Fruit fly (Drosophila melanogaster): ENCODE data around the gene beta-PheRS.

The beta-PheRS gene

dm6 chr3R:24226744-24227143 is 25.7 kb downstream of the beta-PheRS start, which contains the start of the genes Spps and CG13609 (continued):
- TF ChIP-seq inv (GFP tag; IDR thresholded peaks at IDR 0.05; ENCODE audit: partially characterized antibody): peak; percentile 93
- TF ChIP-seq Pdp1 (GFP tag; optimal IDR thresholded peaks at IDR 0.05): peak in 1 of 2 experiments; percentile 12
- TF ChIP-seq CG7928 (GFP tag; optimal IDR thresholded peaks at IDR 0.05): peak; percentile 74
- no peak for TF ChIP-seq lola (GFP tag; optimal IDR thresholded peaks at IDR 0.05)
- no peak for TF ChIP-seq CG1647 (GFP tag; optimal IDR thresholded peaks at IDR 0.05)
- no peak for TF ChIP-seq Trl (optimal IDR thresholded peaks at IDR 0.05)
- no peak for TF ChIP-seq Trl (GFP tag; optimal IDR thresholded peaks at IDR 0.05)
- TF ChIP-seq CG15269 (tag; optimal IDR thresholded peaks at IDR 0.05): no peak
- peak; percentile 86 for TF ChIP-seq vnd (GFP tag; IDR thresholded peaks at IDR 0.05; ENCODE audit: partially characterized antibody)
- TF ChIP-seq ATbp (GFP tag; optimal IDR thresholded peaks at IDR 0.05): no peak
- TF ChIP-seq Bdp1 (GFP tag; optimal IDR thresholded peaks at IDR 0.05): no peak
- no peak for TF ChIP-seq Optix (GFP tag; IDR thresholded peaks at IDR 0.05)
- TF ChIP-seq Ssrp (tag; optimal IDR thresholded peaks at IDR 0.05): no peak
- TF ChIP-seq CG10543 (GFP tag; optimal IDR thresholded peaks at IDR 0.05): no peak
- TF ChIP-seq CG9215 (GFP tag; IDR thresholded peaks at IDR 0.05): no peak
- TF ChIP-seq sisA (GFP tag; IDR thresholded peaks at IDR 0.05): no peak
- TF ChIP-seq Adf1 (GFP tag; IDR thresholded peaks at IDR 0.05): no peak
- peak; percentile 98 for TF ChIP-seq CG4617 (GFP tag; optimal IDR thresholded peaks at IDR 0.05; ENCODE audit: borderline replicate concordance)
- peak; percentile 36 for TF ChIP-seq CG6272 (GFP tag; IDR thresholded peaks at IDR 0.05)
- no peak for TF ChIP-seq CG3407 (GFP tag; optimal IDR thresholded peaks at IDR 0.05)
- peak; percentile 85 for TF ChIP-seq knrl (GFP tag; IDR thresholded peaks at IDR 0.05; ENCODE audit: partially characterized antibody)
- no peak for TF ChIP-seq Awh (GFP tag; IDR thresholded peaks at IDR 0.05)
- TF ChIP-seq odd (GFP tag; optimal IDR thresholded peaks at IDR 0.05): no peak
- no peak for TF ChIP-seq Hr3 (GFP tag; optimal IDR thresholded peaks at IDR 0.05)
- TF ChIP-seq CG31365 (tag; optimal IDR thresholded peaks at IDR 0.05): no peak
- TF ChIP-seq CG4404 (GFP tag; IDR thresholded peaks at IDR 0.05): no peak
- peak; percentile 96 for TF ChIP-seq CG13287 (GFP tag; IDR thresholded peaks at IDR 0.05; ENCODE audit: partially characterized antibody)
- TF ChIP-seq CG9797 (GFP tag; optimal IDR thresholded peaks at IDR 0.05): peak; percentile 43
- TF ChIP-seq wek (GFP tag; optimal IDR thresholded peaks at IDR 0.05): no peak
- no peak for TF ChIP-seq cwo (GFP tag; optimal IDR thresholded peaks at IDR 0.05)
- peak; percentile 61 for TF ChIP-seq CG15514 (GFP tag; optimal IDR thresholded peaks at IDR 0.05)
- TF ChIP-seq CG16813 (GFP tag; IDR thresholded peaks at IDR 0.05; ENCODE audit: partially characterized antibody): peak; percentile 95
- no peak for TF ChIP-seq Nf-YC (tag; optimal IDR thresholded peaks at IDR 0.05)
- no peak for TF ChIP-seq stc (GFP tag; IDR thresholded peaks at IDR 0.05)
- TF ChIP-seq row (GFP tag; IDR thresholded peaks at IDR 0.05): peak; percentile 51; the same call in 2 of the 3 replicates
- TF ChIP-seq CG32532 (GFP tag; IDR thresholded peaks at IDR 0.05): 0 out of 2 replicates have a peak, but pooled peaks have one; percentile 27
- no peak for TF ChIP-seq exex (tag; optimal IDR thresholded peaks at IDR 0.05)
- TF ChIP-seq aop (GFP tag; IDR thresholded peaks at IDR 0.05): no peak
- no peak for TF ChIP-seq CG11247 (GFP tag; IDR thresholded peaks at IDR 0.05)
- TF ChIP-seq her (GFP tag; optimal IDR thresholded peaks at IDR 0.05): peak; percentile 22
- peak; percentile 45 for TF ChIP-seq ERR (GFP tag; optimal IDR thresholded peaks at IDR 0.05)
- no peak for TF ChIP-seq esg (GFP tag; conservative IDR thresholded peaks at IDR 0.05)
- peak; percentile 95 for TF ChIP-seq hb (GFP tag; IDR thresholded peaks at IDR 0.05; ENCODE audit: partially characterized antibody)
- TF ChIP-seq CG14710 (tag; optimal IDR thresholded peaks at IDR 0.05): peak; percentile 37
- TF ChIP-seq Usf (GFP tag; optimal IDR thresholded peaks at IDR 0.05): no peak
- peak; percentile 1 for TF ChIP-seq CG2202 (tag; optimal IDR thresholded peaks at IDR 0.05)
- TF ChIP-seq hkb (optimal IDR thresholded peaks at IDR 0.05): no peak
- peak; percentile 19; the same call in 1 of the 2 replicates for TF ChIP-seq hkb (GFP tag; IDR thresholded peaks at IDR 0.05)
- peak; percentile 55 for TF ChIP-seq gfzf (GFP tag; optimal IDR thresholded peaks at IDR 0.05)
- no peak for TF ChIP-seq Bteb2 (GFP tag; optimal IDR thresholded peaks at IDR 0.05)
- TF ChIP-seq CG13624 (GFP tag; optimal IDR thresholded peaks at IDR 0.05): peak; percentile 65

Data from whole organism, embryonic.